Worm (Caenorhabditis elegans): ENCODE measurements around the gene pde-2.

DNA sequence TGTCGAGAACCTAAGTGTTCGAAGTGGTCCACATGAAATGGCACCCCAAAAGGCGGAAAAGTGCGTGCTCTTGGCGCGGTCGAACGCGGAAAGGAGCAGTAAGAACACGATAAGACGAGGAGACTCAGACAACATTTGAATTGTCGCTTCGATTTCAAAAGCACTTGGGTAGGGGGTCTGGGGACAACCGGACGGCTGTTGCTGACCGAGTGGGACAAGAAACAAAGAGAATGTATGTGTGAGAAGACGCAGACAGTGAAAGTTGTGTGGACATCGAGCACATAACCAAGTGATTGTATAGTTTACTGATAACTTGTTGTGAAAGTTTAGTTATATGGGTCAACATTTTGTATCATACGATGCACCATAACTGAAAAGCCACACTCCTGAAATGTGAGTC is 25.5 kb upstream of the pde-2 start:
- peak; percentile 39 for TF ChIP-seq elt-2 (tag; optimal IDR thresholded peaks at IDR 0.05)
- TF ChIP-seq pha-4 (tag; optimal IDR thresholded peaks at IDR 0.05), result no peak
- TF ChIP-seq ceh-48 (tag; optimal IDR thresholded peaks at IDR 0.05), result no peak
- peak; percentile 87 for TF ChIP-seq syd-9 (tag; optimal IDR thresholded peaks at IDR 0.05)
- no peak for TF ChIP-seq ceh-22 (tag; optimal IDR thresholded peaks at IDR 0.05)
- TF ChIP-seq fax-1 (tag; optimal IDR thresholded peaks at IDR 0.05), result no peak
- TF ChIP-seq F13H6.1 (tag; optimal IDR thresholded peaks at IDR 0.05), result no peak
- no peak for TF ChIP-seq nfya-1 (tag; optimal IDR thresholded peaks at IDR 0.05)
- TF ChIP-seq sox-2 (GFP tag; IDR thresholded peaks at IDR 0.05), result no peak; the same call in 1 of the 2 replicates
- TF ChIP-seq unc-42 (tag; optimal IDR thresholded peaks at IDR 0.05), result no peak
- TF ChIP-seq eyg-1 (tag; optimal IDR thresholded peaks at IDR 0.05), result no peak
- no peak for TF ChIP-seq tbx-7 (tag; optimal IDR thresholded peaks at IDR 0.05)
- no peak for TF ChIP-seq dmd-4 (tag; optimal IDR thresholded peaks at IDR 0.05; ENCODE audit: borderline replicate concordance)
